Worm (Caenorhabditis elegans): ENCODE measurements around the gene kel-1.

DNA sequence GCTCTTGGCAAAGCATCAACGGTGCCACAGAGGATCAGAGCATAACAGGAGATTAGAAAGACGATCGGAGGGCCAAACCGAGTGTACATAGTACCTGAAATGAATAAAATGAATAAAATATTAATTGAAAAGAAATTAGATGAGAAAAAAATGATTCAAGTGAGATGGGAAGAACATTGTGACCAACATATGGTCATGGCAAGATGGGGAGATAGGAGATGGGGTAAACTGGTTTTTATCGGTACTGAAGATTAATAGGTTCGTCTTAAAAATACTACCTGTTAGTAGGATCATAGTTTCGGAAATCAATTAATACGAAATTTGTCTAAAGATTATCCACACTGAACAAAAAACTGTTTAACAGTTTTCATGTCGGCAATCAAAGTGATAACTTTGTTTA, 31.7 kb upstream of the kel-1 start, which contains the start of gene nep-1:
- TF ChIP-seq ama-1 (optimal IDR thresholded peaks at IDR 0.05) (no peak), hnd-1 (tag; optimal IDR thresholded peaks at IDR 0.05) (no peak), flt-1 (GFP tag; IDR thresholded peaks at IDR 0.05) (no peak), scrt-1 (GFP tag; IDR thresholded peaks at IDR 0.05) (no peak), tra-4 (tag; optimal IDR thresholded peaks at IDR 0.05) (no peak), ceh-36 (tag; optimal IDR thresholded peaks at IDR 0.05) (no peak)
